Worm (Caenorhabditis elegans) whole organism, midembryonic: Measurements from ENCODE around the gene K08E4.8.

Experiments used
- T22C8.4 ChIP-seq: fragments of 200-800 bp; sonication (Bioruptor generic); IDR thresholded peaks from 2 replicates; pipeline ENCODE4 v1.3.6; 2022; ENCODE audit warnings: missing genetic modification characterization, missing compliant biosample characterization
- cog-1 ChIP-seq: sonication (generic microtip); optimal IDR thresholded peaks from 2 replicates; lab custom pipeline; 2016; ENCODE audit warnings: missing genetic modification characterization, missing compliant biosample characterization
- flt-1 ChIP-seq: fragments of 200-800 bp; sonication (Bioruptor generic); IDR thresholded peaks from 2 replicates; pipeline ENCODE4 v1.3.6; 2022; ENCODE audit warnings: missing genetic modification characterization, missing compliant biosample characterization
- klf-2 ChIP-seq: fragments of 200-800 bp; sonication (Bioruptor generic); conservative IDR thresholded peaks from 2 replicates; pipeline ENCODE4 v1.3.6; 2022; ENCODE audit warnings: missing genetic modification reagents, missing genetic modification characterization, missing compliant biosample characterization
- med-1 ChIP-seq: sonication (generic microtip); optimal IDR thresholded peaks from 2 replicates; lab custom pipeline; 2017; ENCODE audit warnings: missing genetic modification characterization, mild to moderate bottlenecking, missing compliant biosample characterization, antibody characterized with exemption, missing genetic modification reagents; ENCODE audit not compliant: insufficient read depth
- ref-1 ChIP-seq: fragments of 200-800 bp; sonication (Bioruptor generic); conservative IDR thresholded peaks from 2 replicates; pipeline ENCODE4 v1.3.6; 2022; ENCODE audit warnings: missing genetic modification reagents, missing genetic modification characterization, missing compliant biosample characterization
- tab-1 ChIP-seq: fragments of 200-800 bp; sonication (Bioruptor generic); IDR thresholded peaks from 2 replicates; pipeline ENCODE4 v1.3.6; 2022; ENCODE audit warnings: missing genetic modification characterization, missing compliant biosample characterization
- ztf-23 ChIP-seq: fragments of 200-800 bp; sonication (Bioruptor generic); IDR thresholded peaks from 2 replicates; pipeline ENCODE4 v1.3.6; 2022; ENCODE audit warnings: missing genetic modification reagents, missing genetic modification characterization, missing compliant biosample characterization
- ztf-29 ChIP-seq: fragments of 200-800 bp; sonication (Bioruptor generic); IDR thresholded peaks from 2 replicates; pipeline ENCODE4 v1.3.6; 2022; ENCODE audit warnings: missing genetic modification reagents, missing genetic modification characterization, missing compliant biosample characterization

The K08E4.8 gene

DNA sequence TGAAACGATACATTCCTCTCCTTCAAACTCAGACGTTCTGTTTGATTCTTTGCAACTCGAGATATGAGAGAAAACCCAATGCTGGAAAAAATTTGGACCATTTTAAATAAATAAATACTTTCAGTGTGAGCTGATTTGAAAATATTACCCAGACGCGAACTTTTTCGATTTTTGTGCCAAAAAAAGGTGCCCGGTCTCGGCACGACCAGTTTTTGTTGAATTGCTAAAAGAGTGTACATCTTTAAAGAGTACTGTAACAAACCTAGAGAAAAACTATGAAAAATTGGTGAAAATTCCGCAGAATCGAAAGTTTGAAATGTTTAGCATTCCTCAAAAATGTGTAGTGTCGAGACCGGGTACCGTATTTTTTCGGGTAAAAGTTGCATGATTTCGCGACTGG lies at the start of gene K08E4.8:
Gene K08E4.8, minus strand, starts transcription at position 101 of the 400 bp plus-strand sequence.
- TF ChIP-seq med-1 (GFP tag; lab: Kevin White, UChicago) (no peak), flt-1 (GFP tag; lab: Robert Waterston, UW) (no peak), ref-1 (no peak), ztf-29 (GFP tag; lab: Robert Waterston, UW) (no peak), tab-1 (GFP tag; lab: Robert Waterston, UW) (no peak), klf-2 (GFP tag; lab: Robert Waterston, UW) (no peak), cog-1 (tag; lab: Kevin White, UChicago) (no peak), ztf-23 (GFP tag; lab: Robert Waterston, UW) (no peak), T22C8.4 (GFP tag; lab: Robert Waterston, UW) (no peak)

- TF ChIP-seq ztf-29 (GFP tag; lab: Robert Waterston, UW) (no peak), cog-1 (tag; lab: Kevin White, UChicago) (no peak), flt-1 (GFP tag; lab: Robert Waterston, UW) (no peak), T22C8.4 (GFP tag; lab: Robert Waterston, UW) (no peak), ztf-23 (GFP tag; lab: Robert Waterston, UW) (no peak), ref-1 (no peak), tab-1 (GFP tag; lab: Robert Waterston, UW) (no peak), med-1 (GFP tag; lab: Kevin White, UChicago) (no peak), klf-2 (GFP tag; lab: Robert Waterston, UW) (no peak)
These were observed 49.2 kb upstream of the K08E4.8 start, which contains the start of gene col-129 for ce11 chrIV:12110339-12110738. Gene col-129 (minus strand): TSS chrIV:12110439.

ce11 chrIV:12109743-12110142 lies 48.6 kb upstream of the K08E4.8 start:
- TF ChIP-seq tab-1 (GFP tag; lab: Robert Waterston, UW) = no peak
- TF ChIP-seq ztf-29 (GFP tag; lab: Robert Waterston, UW) = no peak
- TF ChIP-seq ref-1 = no peak
- TF ChIP-seq flt-1 (GFP tag; lab: Robert Waterston, UW) = no peak
- TF ChIP-seq ztf-23 (GFP tag; lab: Robert Waterston, UW) = no peak
- no peak for TF ChIP-seq klf-2 (GFP tag; lab: Robert Waterston, UW)
- TF ChIP-seq T22C8.4 (GFP tag; lab: Robert Waterston, UW) = no peak
- no peak for TF ChIP-seq med-1 (GFP tag; lab: Kevin White, UChicago)
- TF ChIP-seq cog-1 (tag; lab: Kevin White, UChicago) = no peak

- TF ChIP-seq ztf-29 (GFP tag; lab: Robert Waterston, UW) (no peak), cog-1 (tag; lab: Kevin White, UChicago) (no peak), klf-2 (GFP tag; lab: Robert Waterston, UW) (no peak), ref-1 (no peak), tab-1 (GFP tag; lab: Robert Waterston, UW) (no peak), ztf-23 (GFP tag; lab: Robert Waterston, UW) (no peak), T22C8.4 (GFP tag; lab: Robert Waterston, UW) (no peak), med-1 (GFP tag; lab: Kevin White, UChicago) (no peak), flt-1 (GFP tag; lab: Robert Waterston, UW) (no peak)
These were observed 48.0 kb upstream of the K08E4.8 start for ce11 chrIV:12108984-12109657.

DNA sequence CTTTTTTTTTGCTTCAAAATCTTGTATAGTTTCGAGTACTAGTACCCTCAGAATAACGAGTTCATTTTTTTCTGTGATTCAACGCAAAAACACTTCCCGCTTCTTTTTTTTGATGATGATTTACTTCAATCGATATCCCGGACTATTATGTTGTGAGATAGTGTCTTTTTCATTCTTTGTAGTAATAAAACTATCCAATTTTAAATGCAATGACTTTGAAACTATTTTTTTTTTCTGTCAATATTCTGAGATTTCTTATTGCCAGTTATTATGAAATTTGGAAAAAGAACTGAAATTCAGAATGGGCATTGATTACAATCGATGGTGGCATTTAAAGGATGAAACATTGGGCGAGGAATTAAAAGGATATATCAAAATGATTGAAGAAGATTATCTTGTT lies 44.4 kb upstream of the K08E4.8 start, which contains the start of gene M18.3:
Gene M18.3, plus strand, starts transcription at position 301 of the 400 bp plus-strand sequence.
- TF ChIP-seq T22C8.4 (GFP tag; lab: Robert Waterston, UW) (no peak), ztf-23 (GFP tag; lab: Robert Waterston, UW) (no peak), flt-1 (GFP tag; lab: Robert Waterston, UW) (no peak), cog-1 (tag; lab: Kevin White, UChicago) (no peak), ref-1 (no peak), tab-1 (GFP tag; lab: Robert Waterston, UW) (no peak), ztf-29 (GFP tag; lab: Robert Waterston, UW) (no peak), med-1 (GFP tag; lab: Kevin White, UChicago) (no peak), klf-2 (GFP tag; lab: Robert Waterston, UW) (no peak)

ce11 chrIV:12096479-12096878 lies 35.4 kb upstream of the K08E4.8 start, which contains the start of gene mon-2:
Gene mon-2 (plus strand): TSS chrIV:12096779.
- TF ChIP-seq cog-1 (tag; lab: Kevin White, UChicago) (no peak), tab-1 (GFP tag; lab: Robert Waterston, UW) (no peak), flt-1 (GFP tag; lab: Robert Waterston, UW) (no peak), ztf-29 (GFP tag; lab: Robert Waterston, UW) (no peak), T22C8.4 (GFP tag; lab: Robert Waterston, UW) (no peak), med-1 (GFP tag; lab: Kevin White, UChicago) (no peak), ref-1 (no peak), ztf-23 (GFP tag; lab: Robert Waterston, UW) (no peak), klf-2 (GFP tag; lab: Robert Waterston, UW) (no peak)

DNA sequence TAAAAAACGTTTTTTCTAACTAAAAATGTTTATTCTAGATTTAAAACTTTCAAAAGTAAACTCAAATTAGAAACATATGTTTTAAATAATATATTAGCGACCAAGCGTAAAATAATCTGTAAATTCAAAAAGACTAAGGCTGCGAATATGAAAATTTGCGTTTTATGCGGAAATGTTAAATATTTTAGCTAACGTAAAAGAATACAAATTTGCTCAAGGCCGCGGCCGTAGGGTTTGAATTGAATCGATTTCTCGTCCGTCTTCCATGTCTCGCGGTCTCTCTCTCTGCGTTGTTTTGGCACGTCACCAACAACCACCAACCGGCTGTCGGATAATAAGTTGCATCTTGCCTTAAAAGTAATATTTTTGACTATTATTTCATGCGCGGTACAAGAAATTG lies 32.7 kb upstream of the K08E4.8 start, which contains the start of gene F11A10.5:
Gene F11A10.5, plus strand, starts transcription at position 301 of the 400 bp plus-strand sequence.
- TF ChIP-seq tab-1 (GFP tag; lab: Robert Waterston, UW) = no peak
- TF ChIP-seq T22C8.4 (GFP tag; lab: Robert Waterston, UW) = peak; percentile 55; the same call in 1 of the 2 replicates

DNA sequence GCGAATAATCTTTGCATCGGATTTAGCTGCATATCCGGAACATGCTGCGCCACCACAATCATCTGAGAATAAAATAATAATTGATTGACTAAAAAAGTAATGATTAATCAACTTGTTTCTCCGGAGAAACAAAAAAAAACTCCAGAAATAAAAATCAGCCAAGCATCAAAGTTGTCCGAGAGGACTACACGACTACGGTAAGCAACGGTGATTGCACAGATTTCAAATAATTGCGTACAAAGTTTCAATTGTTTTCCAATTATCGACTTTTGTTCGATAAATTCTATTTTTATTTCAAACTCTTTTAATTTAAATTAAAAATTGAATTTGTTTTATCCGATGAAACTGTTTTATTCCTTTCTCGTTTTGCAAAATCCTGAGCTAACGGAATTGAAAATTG lies 32.3 kb upstream of the K08E4.8 start, which contains the start of gene cpsf-4:
Gene cpsf-4, minus strand, starts transcription at position 62 of the 400 bp plus-strand sequence.
- TF ChIP-seq med-1 (GFP tag; lab: Kevin White, UChicago) (no peak), ref-1 (no peak), T22C8.4 (GFP tag; lab: Robert Waterston, UW) (no peak), tab-1 (GFP tag; lab: Robert Waterston, UW) (no peak), flt-1 (GFP tag; lab: Robert Waterston, UW) (no peak), klf-2 (GFP tag; lab: Robert Waterston, UW) (no peak), ztf-23 (GFP tag; lab: Robert Waterston, UW) (no peak), ztf-29 (GFP tag; lab: Robert Waterston, UW) (no peak), cog-1 (tag; lab: Kevin White, UChicago) (no peak)
